Fruit fly (Drosophila melanogaster): ENCODE data around the gene CG46412.

DNA sequence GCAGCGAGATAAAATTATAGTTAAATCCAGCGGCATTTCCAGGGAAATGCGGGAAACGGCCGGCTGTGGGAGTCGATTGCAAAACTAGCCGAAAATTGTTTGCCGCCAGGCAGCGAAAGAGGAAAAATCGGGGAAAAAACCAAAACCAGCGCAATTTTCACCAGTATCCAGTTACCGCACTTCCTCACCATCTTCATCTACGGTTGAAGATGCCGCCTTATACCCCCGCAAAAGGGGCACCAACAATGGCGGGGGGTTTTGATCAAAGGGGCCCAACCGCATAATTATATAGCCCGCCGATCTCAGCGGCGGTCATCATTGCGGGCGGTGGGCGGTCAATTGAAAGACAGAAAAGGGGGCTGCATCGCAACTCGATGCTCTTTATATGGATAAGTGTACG is 15.9 kb downstream of the CG46412 start:
- no peak for TF ChIP-seq CG8478 (optimal IDR thresholded peaks at IDR 0.05)
- no peak for TF ChIP-seq CTCF (optimal IDR thresholded peaks at IDR 0.05)
